Worm (Caenorhabditis elegans): ENCODE data around the gene scl-20.

ce11 chrV:18769902-18770301 lies 35.6 kb upstream of the scl-20 start:
- TF ChIP-seq aly-2 (tag; optimal IDR thresholded peaks at IDR 0.05) (no peak), ceh-90 (tag; optimal IDR thresholded peaks at IDR 0.05) (no peak), nhr-90 (tag; optimal IDR thresholded peaks at IDR 0.05; ENCODE audit: poor library complexity) (no peak), jun-1 (tag; optimal IDR thresholded peaks at IDR 0.05) (no peak), elt-3 (tag; optimal IDR thresholded peaks at IDR 0.05) (no peak), unc-86 (tag; optimal IDR thresholded peaks at IDR 0.05) (no peak), snu-23 (GFP tag; optimal IDR thresholded peaks at IDR 0.05) (no peak), hlh-4 (tag; optimal IDR thresholded peaks at IDR 0.05) (no peak), unc-62 (GFP tag; optimal IDR thresholded peaks at IDR 0.05) (no peak), lin-14 (GFP tag; optimal IDR thresholded peaks at IDR 0.05) (no peak), ztf-11 (tag; optimal IDR thresholded peaks at IDR 0.05) (no peak), mab-9 (GFP tag; IDR thresholded peaks at IDR 0.05) (no peak)

Data from whole organism, L1 larva.